Worm (Caenorhabditis elegans): ENCODE results near the gene str-30.

DNA sequence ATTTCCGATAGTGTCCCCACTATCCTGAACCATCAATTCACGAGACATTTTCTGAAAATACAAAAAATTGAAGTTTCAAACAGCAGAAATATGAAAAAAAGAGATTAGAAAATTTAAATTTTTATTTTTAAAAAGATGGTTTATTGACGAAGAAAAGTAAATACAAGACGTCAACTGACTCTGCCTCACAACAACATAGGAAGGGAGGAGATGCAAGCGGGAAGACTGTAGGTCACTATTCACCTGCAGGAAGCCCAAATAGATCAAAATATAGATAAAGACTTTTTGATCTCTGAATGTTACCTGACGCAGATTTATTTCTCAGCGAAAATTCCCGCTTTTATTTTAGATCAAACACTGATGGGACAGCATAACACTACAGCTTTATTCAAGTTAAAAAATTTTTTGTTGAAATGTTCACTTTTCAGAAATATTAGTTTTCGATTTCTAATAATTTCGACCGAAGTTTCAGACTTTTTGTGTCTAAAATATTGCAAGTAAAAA is 51.3 kb downstream of the str-30 start, which contains the start of gene cysl-3:
- TF ChIP-seq him-1 (tag; optimal IDR thresholded peaks at IDR 0.05) (no peak), dao-5 (tag; optimal IDR thresholded peaks at IDR 0.05) (no peak)

Data from whole organism, L4/young adult.